Worm (Caenorhabditis elegans): ENCODE data around the gene ags-3.

The ags-3 gene

ce11 chrX:5276772-5277171 lies 26.6 kb downstream of the ags-3 start:
- no peak for TF ChIP-seq nhr-25 (tag; optimal IDR thresholded peaks at IDR 0.05)
- no peak for TF ChIP-seq aly-2 (tag; optimal IDR thresholded peaks at IDR 0.05)
- no peak for TF ChIP-seq sem-4 (tag; optimal IDR thresholded peaks at IDR 0.05)
- no peak for TF ChIP-seq nhr-23 (tag; optimal IDR thresholded peaks at IDR 0.05)
- TF ChIP-seq alr-1 (tag; optimal IDR thresholded peaks at IDR 0.05): no peak
- TF ChIP-seq unc-62 (GFP tag; optimal IDR thresholded peaks at IDR 0.05): no peak
- no peak for TF ChIP-seq mdl-1 (tag; optimal IDR thresholded peaks at IDR 0.05)
- no peak for TF ChIP-seq elt-1 (tag; optimal IDR thresholded peaks at IDR 0.05)
- TF ChIP-seq nhr-77 (tag; optimal IDR thresholded peaks at IDR 0.05): no peak
- no peak for TF ChIP-seq nhr-12 (tag; optimal IDR thresholded peaks at IDR 0.05)
- no peak for TF ChIP-seq sma-3 (GFP tag; optimal IDR thresholded peaks at IDR 0.05)
- no peak for TF ChIP-seq gmeb-1 (tag; optimal IDR thresholded peaks at IDR 0.05)
- no peak for TF ChIP-seq R02D3.7 (tag; optimal IDR thresholded peaks at IDR 0.05)
- no peak for TF ChIP-seq lin-11 (tag; optimal IDR thresholded peaks at IDR 0.05)
- TF ChIP-seq mab-5 (tag; optimal IDR thresholded peaks at IDR 0.05): no peak

- TF ChIP-seq egl-27 (tag; optimal IDR thresholded peaks at IDR 0.05): no peak
- peak; percentile 81 for TF ChIP-seq F13H6.1 (tag; optimal IDR thresholded peaks at IDR 0.05)
- peak; percentile 12 for TF ChIP-seq gmeb-1 (tag; optimal IDR thresholded peaks at IDR 0.05)
- peak; percentile 76 for TF ChIP-seq sma-9 (GFP tag; optimal IDR thresholded peaks at IDR 0.05)
- TF ChIP-seq sma-9 (tag; optimal IDR thresholded peaks at IDR 0.05): no peak
- peak; percentile 60 for TF ChIP-seq nhr-129 (tag; optimal IDR thresholded peaks at IDR 0.05)
- no peak for TF ChIP-seq elt-1 (tag; optimal IDR thresholded peaks at IDR 0.05)
- TF ChIP-seq sem-4 (tag; optimal IDR thresholded peaks at IDR 0.05): peak; percentile 29
- peak; percentile 51 for TF ChIP-seq lin-11 (tag; optimal IDR thresholded peaks at IDR 0.05)
- peak in 1 of 2 experiments; percentile 23 for TF ChIP-seq lsy-2 (tag; optimal IDR thresholded peaks at IDR 0.05)
- TF ChIP-seq dmd-4 (tag; optimal IDR thresholded peaks at IDR 0.05): no peak
- no peak for TF ChIP-seq aly-2 (tag; optimal IDR thresholded peaks at IDR 0.05)
- TF ChIP-seq unc-55 (GFP tag; optimal IDR thresholded peaks at IDR 0.05): peak; percentile 78
- TF ChIP-seq ZK546.5 (tag; optimal IDR thresholded peaks at IDR 0.05): no peak
- no peak for TF ChIP-seq nhr-23 (tag; optimal IDR thresholded peaks at IDR 0.05)
- TF ChIP-seq nhr-25 (tag; optimal IDR thresholded peaks at IDR 0.05): peak; percentile 67
- TF ChIP-seq nhr-6 (tag; optimal IDR thresholded peaks at IDR 0.05): no peak
- TF ChIP-seq blmp-1 (tag; optimal IDR thresholded peaks at IDR 0.05; ENCODE audit: insufficient read depth): peak; percentile 44
- peak; percentile 47 for TF ChIP-seq sma-3 (GFP tag; optimal IDR thresholded peaks at IDR 0.05)
- TF ChIP-seq ceh-16 (tag; optimal IDR thresholded peaks at IDR 0.05): peak; percentile 8
- TF ChIP-seq ztf-11 (tag; optimal IDR thresholded peaks at IDR 0.05): no peak
- TF ChIP-seq mab-5 (tag; optimal IDR thresholded peaks at IDR 0.05): peak; percentile 25
- no peak for TF ChIP-seq Y55F3AM.14 (GFP tag; optimal IDR thresholded peaks at IDR 0.05)
- TF ChIP-seq lin-13 (GFP tag; optimal IDR thresholded peaks at IDR 0.05): no peak
- TF ChIP-seq fos-1 (tag; optimal IDR thresholded peaks at IDR 0.05): peak; percentile 41
- TF ChIP-seq nhr-77 (tag; optimal IDR thresholded peaks at IDR 0.05): no peak
- TF ChIP-seq crh-2 (tag; optimal IDR thresholded peaks at IDR 0.05): peak; percentile 71
- peak in 1 of 2 experiments; percentile 0 for TF ChIP-seq mdl-1 (tag; optimal IDR thresholded peaks at IDR 0.05)
- TF ChIP-seq C34F6.9 (tag; optimal IDR thresholded peaks at IDR 0.05): peak; percentile 80
- no peak for TF ChIP-seq elt-3 (tag; optimal IDR thresholded peaks at IDR 0.05)
Measured at ce11 chrX:5275209-5275608, 28.2 kb downstream of the ags-3 start, which contains the start of gene hst-6. TSS of gene hst-6 (plus strand) at chrX:5275561.

- no peak for TF ChIP-seq ceh-82 (tag; optimal IDR thresholded peaks at IDR 0.05)
Measured at ce11 chrX:5269359-5269758, 34.0 kb downstream of the ags-3 start.

- TF ChIP-seq aly-2 (tag; optimal IDR thresholded peaks at IDR 0.05): no peak
- TF ChIP-seq fos-1 (tag; optimal IDR thresholded peaks at IDR 0.05): peak; percentile 18
Measured at ce11 chrX:5268062-5268461, 35.3 kb downstream of the ags-3 start.

- TF ChIP-seq ZK546.5 (tag; optimal IDR thresholded peaks at IDR 0.05): no peak
- no peak for TF ChIP-seq aly-2 (tag; optimal IDR thresholded peaks at IDR 0.05)
- no peak for TF ChIP-seq ztf-11 (tag; optimal IDR thresholded peaks at IDR 0.05)
- TF ChIP-seq mdl-1 (tag; optimal IDR thresholded peaks at IDR 0.05): no peak
- no peak for TF ChIP-seq ztf-4 (tag; optimal IDR thresholded peaks at IDR 0.05)
Measured at ce11 chrX:5265356-5265755, 38.0 kb downstream of the ags-3 start.
